Fruit fly (Drosophila melanogaster): ENCODE results near the gene Taf9.

Gene Taf9

DNA sequence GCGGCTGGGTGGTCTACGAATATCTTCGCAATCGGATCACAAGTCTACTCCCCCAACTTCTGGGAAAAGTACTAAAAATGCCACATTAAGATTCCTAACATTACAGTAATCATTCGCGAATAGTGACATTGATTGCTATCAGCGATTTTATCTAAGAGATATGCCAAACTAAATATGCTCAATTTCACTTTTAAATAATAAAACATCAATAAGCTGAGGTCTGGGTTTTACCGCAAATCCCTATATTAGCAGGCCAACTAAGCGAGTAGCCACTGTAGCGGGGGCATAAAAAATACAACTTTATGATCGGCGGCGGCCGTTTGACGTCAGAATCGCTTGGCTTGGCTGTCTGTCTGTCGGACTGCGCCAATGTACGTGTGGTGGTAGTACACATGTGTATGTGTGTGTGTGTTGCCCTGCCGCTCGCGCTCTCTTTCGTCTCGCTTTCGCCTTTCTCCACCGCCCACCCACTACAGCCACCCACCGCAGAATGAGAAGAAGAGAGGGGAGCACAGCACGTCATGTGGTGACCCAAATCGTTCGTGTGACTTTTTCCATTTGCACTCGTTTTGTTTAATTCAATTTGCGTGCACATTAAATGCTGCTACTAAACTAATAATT lies 38.4 kb downstream of the Taf9 start (continued):
- peak; percentile 86 for TF ChIP-seq ssp (GFP tag; IDR thresholded peaks at IDR 0.05)
- TF ChIP-seq Optix (GFP tag; IDR thresholded peaks at IDR 0.05): peak; percentile 92
- TF ChIP-seq CG30431 (GFP tag; optimal IDR thresholded peaks at IDR 0.05): peak; percentile 89
- peak; percentile 100 for TF ChIP-seq Med (GFP tag)
- peak; percentile 72 for TF ChIP-seq crol (GFP tag; IDR thresholded peaks at IDR 0.05)
- TF ChIP-seq Xbp1 (GFP tag; optimal IDR thresholded peaks at IDR 0.05): peak; percentile 98
- TF ChIP-seq grau (tag; optimal IDR thresholded peaks at IDR 0.05): peak; percentile 99
- peak; percentile 89 for TF ChIP-seq slp2 (GFP tag; optimal IDR thresholded peaks at IDR 0.05)
- TF ChIP-seq tin (GFP tag; optimal IDR thresholded peaks at IDR 0.05): peak; percentile 90
- peak; percentile 92 for TF ChIP-seq maf-S (GFP tag; optimal IDR thresholded peaks at IDR 0.05)
- TF ChIP-seq D (optimal IDR thresholded peaks at IDR 0.05): no peak
- peak; percentile 85 for TF ChIP-seq D (GFP tag; optimal IDR thresholded peaks at IDR 0.05)
- TF ChIP-seq CTCF (GFP tag; optimal IDR thresholded peaks at IDR 0.05): peak; percentile 66
- TF ChIP-seq gt (GFP tag; IDR thresholded peaks at IDR 0.05): peak; percentile 79
- peak; percentile 74 for TF ChIP-seq CG3995 (GFP tag; optimal IDR thresholded peaks at IDR 0.05)
- peak; percentile 87 for TF ChIP-seq CG5180 (GFP tag; optimal IDR thresholded peaks at IDR 0.05)
- peak; percentile 94 for TF ChIP-seq Drgx (GFP tag; IDR thresholded peaks at IDR 0.05)
- TF ChIP-seq CG4730 (GFP tag; IDR thresholded peaks at IDR 0.05): peak; percentile 94
- peak; percentile 95 for TF ChIP-seq CG16863 (GFP tag; optimal IDR thresholded peaks at IDR 0.05)
- peak; percentile 88 for TF ChIP-seq Ets97D (GFP tag; optimal IDR thresholded peaks at IDR 0.05)
- TF ChIP-seq D19B (GFP tag; optimal IDR thresholded peaks at IDR 0.05): peak; percentile 79
- peak; percentile 93 for TF ChIP-seq HLH3B (GFP tag; IDR thresholded peaks at IDR 0.05)
- TF ChIP-seq HmgD (GFP tag; optimal IDR thresholded peaks at IDR 0.05): peak; percentile 57
- peak; percentile 88 for TF ChIP-seq cas (GFP tag; IDR thresholded peaks at IDR 0.05)
- TF ChIP-seq ATbp (GFP tag; optimal IDR thresholded peaks at IDR 0.05): peak; percentile 96
- TF ChIP-seq nerfin-2 (GFP tag; IDR thresholded peaks at IDR 0.05; ENCODE audit: partially characterized antibody): no peak
- TF ChIP-seq CG17385 (GFP tag; optimal IDR thresholded peaks at IDR 0.05): peak; percentile 93
- TF ChIP-seq repo (GFP tag; optimal IDR thresholded peaks at IDR 0.05): peak; percentile 78
- peak; percentile 88 for TF ChIP-seq phol (tag; optimal IDR thresholded peaks at IDR 0.05)
- TF ChIP-seq disco-r (GFP tag; optimal IDR thresholded peaks at IDR 0.05): peak; percentile 93
- TF ChIP-seq salm (tag; optimal IDR thresholded peaks at IDR 0.05): peak; percentile 94
- peak; percentile 93 for TF ChIP-seq Bteb2 (GFP tag; optimal IDR thresholded peaks at IDR 0.05)
- TF ChIP-seq Nf-YC (tag; optimal IDR thresholded peaks at IDR 0.05): peak; percentile 81
- peak; percentile 87 for TF ChIP-seq CG3065 (GFP tag; optimal IDR thresholded peaks at IDR 0.05)
- TF ChIP-seq CG9932 (GFP tag; IDR thresholded peaks at IDR 0.05): peak; percentile 97
- no peak for TF ChIP-seq CG2129 (GFP tag; IDR thresholded peaks at IDR 0.05; ENCODE audit: partially characterized antibody)
- TF ChIP-seq Hey (tag; optimal IDR thresholded peaks at IDR 0.05): peak; percentile 85
- peak; percentile 95 for TF ChIP-seq CG7372 (GFP tag; IDR thresholded peaks at IDR 0.05)
- TF ChIP-seq CG6175 (GFP tag; IDR thresholded peaks at IDR 0.05): peak; percentile 93
- peak; percentile 85 for TF ChIP-seq CG6765 (GFP tag; optimal IDR thresholded peaks at IDR 0.05)
- TF ChIP-seq Vsx1 (GFP tag; optimal IDR thresholded peaks at IDR 0.05): peak; percentile 76
- TF ChIP-seq CG5245 (GFP tag; optimal IDR thresholded peaks at IDR 0.05): peak; percentile 85
- TF ChIP-seq Atf3 (GFP tag; optimal IDR thresholded peaks at IDR 0.05): peak; percentile 94
- peak; percentile 98 for TF ChIP-seq Gug (GFP tag; IDR thresholded peaks at IDR 0.05)
- peak; percentile 94 for TF ChIP-seq CG9215 (GFP tag; IDR thresholded peaks at IDR 0.05)
- TF ChIP-seq Sox102F (GFP tag; optimal IDR thresholded peaks at IDR 0.05): peak; percentile 97
- peak; percentile 93 for TF ChIP-seq stc (GFP tag; IDR thresholded peaks at IDR 0.05)
- peak; percentile 77 for TF ChIP-seq Lhr (GFP tag; optimal IDR thresholded peaks at IDR 0.05)
- TF ChIP-seq CG2712 (tag; optimal IDR thresholded peaks at IDR 0.05): peak; percentile 93
- peak; percentile 84 for TF ChIP-seq Bdp1 (GFP tag; optimal IDR thresholded peaks at IDR 0.05)
- peak; percentile 66 for TF ChIP-seq CG14710 (tag; optimal IDR thresholded peaks at IDR 0.05)
- TF ChIP-seq CG31365 (tag; optimal IDR thresholded peaks at IDR 0.05): peak; percentile 79

All from whole organism, embryonic.